In the genomic region with DNA sequence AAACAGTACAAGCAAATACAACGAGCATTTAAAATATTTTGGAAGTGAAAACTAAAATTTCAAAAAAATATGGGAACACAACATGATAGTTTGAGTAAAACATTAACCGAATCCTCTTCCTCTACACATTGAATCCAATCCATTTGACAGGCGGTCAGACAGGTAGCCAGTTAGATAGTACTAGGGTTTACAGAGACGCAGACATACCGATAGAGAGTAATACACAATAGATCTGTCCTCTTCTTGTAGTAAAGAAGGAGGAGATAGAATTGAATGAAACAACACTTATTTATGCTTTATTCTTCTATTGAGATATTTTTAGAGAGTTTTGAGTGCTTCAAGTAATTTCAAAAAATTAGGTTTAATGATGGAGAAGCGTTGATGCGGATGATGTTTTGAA, we compare ENCODE assay signal across 1 worm cellular context.
TF ChIP-seq lines count a peak whose summit lies in the region.

No protein-coding gene starts in this region.

TF ChIP-seq in whole organism, L1 larva, 84 proteins besides CTCF, POLR2A, EP300 and RAD21 (continued from another document):
- TF ChIP-seq tlp-1 (tag; optimal IDR thresholded peaks at IDR 0.05; lab: Kevin White, UChicago) (no peak), C34B4.2 (tag; optimal IDR thresholded peaks at IDR 0.05; lab: Kevin White, UChicago) (no peak), grh-1 (GFP tag; IDR thresholded peaks at IDR 0.05; lab: Robert Waterston, UW) (no peak), nhr-84 (tag; optimal IDR thresholded peaks at IDR 0.05; lab: Kevin White, UChicago) (no peak), mep-1 (tag; optimal IDR thresholded peaks at IDR 0.05; lab: Kevin White, UChicago) (peak; percentile 16), snpc-4 (tag; optimal IDR thresholded peaks at IDR 0.05; lab: Kevin White, UChicago) (no peak), ztf-4 (tag; optimal IDR thresholded peaks at IDR 0.05; lab: Kevin White, UChicago) (no peak), mef-2 (tag; optimal IDR thresholded peaks at IDR 0.05; lab: Kevin White, UChicago) (no peak), efl-3 (GFP tag; optimal IDR thresholded peaks at IDR 0.05; lab: Kevin White, UChicago) (no peak), ces-1 (GFP tag; optimal IDR thresholded peaks at IDR 0.05; lab: Kevin White, UChicago) (no peak), unc-130 (tag; optimal IDR thresholded peaks at IDR 0.05; lab: Kevin White, UChicago) (no peak), isw-1 (GFP tag; IDR thresholded peaks at IDR 0.05; lab: Robert Waterston, UW) (no peak), ama-1 (optimal IDR thresholded peaks at IDR 0.05; lab: Kevin White, UChicago) (no peak), fkh-10 (GFP tag; optimal IDR thresholded peaks at IDR 0.05; lab: Kevin White, UChicago) (no peak), F16B12.6 (tag; optimal IDR thresholded peaks at IDR 0.05; lab: Kevin White, UChicago) (no peak), ets-5 (GFP tag; IDR thresholded peaks at IDR 0.05; lab: Robert Waterston, UW) (no peak), vab-15 (tag; optimal IDR thresholded peaks at IDR 0.05; lab: Kevin White, UChicago) (no peak)
